Fruit fly (Drosophila melanogaster) whole organism, embryonic: ENCODE results near the gene CG11249.

Experiments used
- Antp ChIP-seq: fragments of 200-800 bp; sonication (Bioruptor generic); optimal IDR thresholded peaks from 3 replicates; lab custom pipeline; 2016; ENCODE audit warnings: missing biosample characterization, missing genetic modification characterization
- CG11247 ChIP-seq: fragments of 200-800 bp; sonication (Bioruptor generic); IDR thresholded peaks from 2 replicates; pipeline ENCODE4 v1.3.6; 2022; ENCODE audit warnings: missing biosample characterization, missing genetic modification characterization
- CG13287 ChIP-seq: fragments of 200-800 bp; sonication (Bioruptor generic); IDR thresholded peaks from 2 replicates; pipeline ENCODE4 v1.3.6; 2022; ENCODE audit warnings: missing biosample characterization, missing genetic modification characterization; ENCODE audit not compliant: partially characterized antibody
- CG14014 ChIP-seq: fragments of 200-800 bp; sonication (Bioruptor generic); IDR thresholded peaks from 2 replicates; pipeline ENCODE4 v1.3.6; 2022; ENCODE audit warnings: missing biosample characterization, missing genetic modification characterization
- CG14050 ChIP-seq: fragments of 200-800 bp; sonication (Bioruptor generic); IDR thresholded peaks from 3 replicates; pipeline ENCODE4 v1.3.6; 2022; ENCODE audit warnings: missing biosample characterization, missing genetic modification characterization
- CG14441 ChIP-seq: fragments of 200-800 bp; sonication (Bioruptor generic); IDR thresholded peaks from 2 replicates; pipeline ENCODE4 v1.3.6; 2022; ENCODE audit warnings: missing biosample characterization, missing genetic modification characterization
- CG14710 ChIP-seq: fragments of 200-800 bp; sonication (Bioruptor generic); optimal IDR thresholded peaks from 3 replicates; lab custom pipeline; 2019; ENCODE audit warnings: missing biosample characterization, mild to moderate bottlenecking, missing genetic modification characterization, moderate library complexity
- CG15011 ChIP-seq: fragments of 200-800 bp; sonication (Bioruptor generic); optimal IDR thresholded peaks from 3 replicates; lab custom pipeline; 2018; ENCODE audit warnings: missing biosample characterization, mild to moderate bottlenecking, missing genetic modification characterization
- CG15479 ChIP-seq: fragments of 200-800 bp; sonication (Bioruptor generic); optimal IDR thresholded peaks from 3 replicates; lab custom pipeline; 2019; ENCODE audit warnings: missing biosample characterization, mild to moderate bottlenecking, missing genetic modification characterization, moderate library complexity
- CG18011 ChIP-seq: fragments of 200-800 bp; sonication (Bioruptor generic); optimal IDR thresholded peaks from 2 replicates; lab custom pipeline; 2017; ENCODE audit warnings: missing biosample characterization, missing genetic modification characterization, mild to moderate bottlenecking, moderate library complexity, missing genotype
- CG18476 ChIP-seq: fragments of 200-800 bp; sonication (Bioruptor generic); optimal IDR thresholded peaks from 2 replicates; lab custom pipeline; 2016; ENCODE audit warnings: missing biosample characterization, mild to moderate bottlenecking, missing genetic modification characterization
- CG30020 ChIP-seq: fragments of 200-800 bp; optimal IDR thresholded peaks from 2 replicates; lab custom pipeline; 2019; ENCODE audit warnings: missing biosample characterization, mild to moderate bottlenecking, missing genetic modification characterization, moderate library complexity
- CG31441 ChIP-seq: fragments of 200-800 bp; sonication (Bioruptor generic); IDR thresholded peaks from 2 replicates; pipeline ENCODE4 v1.3.6; 2022; ENCODE audit warnings: missing biosample characterization, missing genetic modification characterization
- CG34376 ChIP-seq: fragments of 200-800 bp; sonication (Bioruptor generic); optimal IDR thresholded peaks from 2 replicates; lab custom pipeline; 2018; ENCODE audit warnings: missing biosample characterization, mild to moderate bottlenecking, missing genetic modification characterization
- CG34422 ChIP-seq: fragments of 200-800 bp; sonication (Bioruptor generic); IDR thresholded peaks from 3 replicates; pipeline ENCODE4 v1.3.6; 2022; ENCODE audit warnings: missing biosample characterization, missing genetic modification characterization
- CG42726 ChIP-seq: fragments of 200-800 bp; sonication (Bioruptor generic); IDR thresholded peaks from 2 replicates; pipeline ENCODE4 v1.3.6; 2022; ENCODE audit warnings: missing biosample characterization, missing genetic modification characterization; ENCODE audit not compliant: partially characterized antibody
- CG4730 ChIP-seq: fragments of 200-800 bp; sonication (Bioruptor generic); IDR thresholded peaks from 2 replicates; pipeline ENCODE4 v1.3.6; 2022; ENCODE audit warnings: missing biosample characterization, missing genetic modification characterization
- CG6791 ChIP-seq: fragments of 200-800 bp; sonication (Bioruptor generic); IDR thresholded peaks from 3 replicates; pipeline ENCODE4 v1.3.6; 2022; ENCODE audit warnings: missing biosample characterization, missing genetic modification characterization; ENCODE audit not compliant: partially characterized antibody
- CG7372 ChIP-seq: fragments of 200-800 bp; sonication (Bioruptor generic); IDR thresholded peaks from 2 replicates; pipeline ENCODE4 v1.3.6; 2022; ENCODE audit warnings: missing biosample characterization, missing genetic modification characterization
- CG9437 ChIP-seq: fragments of 200-800 bp; sonication (Bioruptor generic); optimal IDR thresholded peaks from 2 replicates; lab custom pipeline; 2018; ENCODE audit warnings: missing biosample characterization, mild to moderate bottlenecking, missing genetic modification characterization
- CG9797 ChIP-seq: fragments of 200-800 bp; sonication (Bioruptor generic); optimal IDR thresholded peaks from 3 replicates; lab custom pipeline; 2018; ENCODE audit warnings: missing biosample characterization, mild to moderate bottlenecking, missing genetic modification characterization
- Fer2 ChIP-seq: fragments of 200-800 bp; sonication (Bioruptor generic); optimal IDR thresholded peaks from 2 replicates; lab custom pipeline; 2018; ENCODE audit warnings: missing biosample characterization, mild to moderate bottlenecking, missing genetic modification characterization, moderate library complexity
- HmgZ ChIP-seq: fragments of 200-800 bp; sonication (Bioruptor generic); optimal IDR thresholded peaks from 2 replicates; lab custom pipeline; 2018; ENCODE audit warnings: missing biosample characterization, mild to moderate bottlenecking, missing genetic modification characterization
- Myb ChIP-seq: fragments of 200-800 bp; sonication (Bioruptor generic); optimal IDR thresholded peaks from 2 replicates; lab custom pipeline; 2016; ENCODE audit warnings: missing biosample characterization, missing genetic modification characterization
- NFAT ChIP-seq: fragments of 200-800 bp; sonication (Bioruptor generic); IDR thresholded peaks from 2 replicates; pipeline ENCODE4 v1.3.6; 2022; ENCODE audit warnings: missing biosample characterization, missing genetic modification characterization
- Scr ChIP-seq: fragments of 200-800 bp; sonication (Bioruptor generic); IDR thresholded peaks from 2 replicates; pipeline ENCODE4 v1.3.6; 2022; ENCODE audit warnings: missing biosample characterization, missing genetic modification characterization; ENCODE audit not compliant: partially characterized antibody
- Sry-β ChIP-seq: fragments of 200-800 bp; sonication (Bioruptor generic); optimal IDR thresholded peaks from 2 replicates; lab custom pipeline; 2018; ENCODE audit warnings: missing biosample characterization, mild to moderate bottlenecking, missing genetic modification characterization, moderate library complexity
- Vsx1 ChIP-seq: fragments of 200-800 bp; sonication (Bioruptor generic); optimal IDR thresholded peaks from 2 replicates; lab custom pipeline; 2017; ENCODE audit warnings: missing biosample characterization, mild to moderate bottlenecking, missing genetic modification characterization, missing genetic modification reagents
- abd-A ChIP-seq: fragments of 200-800 bp; sonication (Bioruptor generic); optimal IDR thresholded peaks from 3 replicates; lab custom pipeline; 2019; ENCODE audit warnings: missing biosample characterization, mild to moderate bottlenecking, missing genetic modification characterization, moderate library complexity
- amos ChIP-seq: fragments of 200-800 bp; sonication (Bioruptor generic); IDR thresholded peaks from 2 replicates; pipeline ENCODE4 v1.3.6; 2022; ENCODE audit warnings: missing biosample characterization, missing genetic modification characterization; ENCODE audit not compliant: partially characterized antibody
- bbx ChIP-seq: fragments of 200-800 bp; sonication (Bioruptor generic); IDR thresholded peaks from 2 replicates; pipeline ENCODE4 v1.3.6; 2022; ENCODE audit warnings: missing biosample characterization, missing genetic modification characterization; ENCODE audit not compliant: partially characterized antibody
- caup ChIP-seq: fragments of 200-800 bp; sonication (Bioruptor generic); optimal IDR thresholded peaks from 3 replicates; lab custom pipeline; 2017; ENCODE audit warnings: missing biosample characterization, mild to moderate bottlenecking, missing genetic modification characterization, moderate library complexity; ENCODE audit not compliant: severe bottlenecking
- corto ChIP-seq: fragments of 200-800 bp; sonication (Bioruptor generic); optimal IDR thresholded peaks from 2 replicates; lab custom pipeline; 2016; ENCODE audit warnings: missing biosample characterization, mild to moderate bottlenecking, missing genetic modification characterization, moderate library complexity
- ems ChIP-seq: fragments of 200-800 bp; sonication (Bioruptor generic); optimal IDR thresholded peaks from 3 replicates; lab custom pipeline; 2016; ENCODE audit warnings: missing biosample characterization, missing genetic modification characterization
- fd3F ChIP-seq: fragments of 200-800 bp; sonication (Bioruptor generic); optimal IDR thresholded peaks from 2 replicates; lab custom pipeline; 2018; ENCODE audit warnings: missing biosample characterization, mild to moderate bottlenecking, missing genetic modification characterization, moderate library complexity
- ftz-f1 ChIP-seq: fragments of 200-800 bp; sonication (Bioruptor generic); optimal IDR thresholded peaks from 2 replicates; lab custom pipeline; 2016; ENCODE audit warnings: missing biosample characterization, missing genetic modification characterization
- her ChIP-seq: fragments of 200-800 bp; sonication (Bioruptor generic); optimal IDR thresholded peaks from 2 replicates; lab custom pipeline; 2016; ENCODE audit warnings: missing biosample characterization, missing genetic modification characterization
- inv ChIP-seq: fragments of 200-800 bp; sonication (Bioruptor generic); IDR thresholded peaks from 2 replicates; pipeline ENCODE4 v1.3.6; 2022; ENCODE audit warnings: missing biosample characterization, missing genetic modification characterization; ENCODE audit not compliant: partially characterized antibody
- kni ChIP-seq: fragments of 200-800 bp; sonication (Bioruptor generic); optimal IDR thresholded peaks from 3 replicates; lab custom pipeline; 2017; ENCODE audit warnings: mild to moderate bottlenecking, missing biosample characterization, missing genetic modification reagents, missing genetic modification characterization
- lov ChIP-seq, 2 experiments: fragments of 200-800 bp in 1 of 2; fragments of >200 bp in 1 of 2; sonication (Bioruptor generic) in 1 of 2; IDR thresholded peaks in 1 of 2; optimal IDR thresholded peaks in 1 of 2; 2 replicates in 1 of 2; 3 replicates in 1 of 2; pipeline versions ENCODE4 v1.3.6 to Lab custom; 2017 to 2022; ENCODE audit warnings: missing biosample characterization in 1 of 2, missing genetic modification characterization in 1 of 2
- pho ChIP-seq: fragments of 200-800 bp; sonication (Bioruptor generic); optimal IDR thresholded peaks from 2 replicates; lab custom pipeline; 2016; ENCODE audit warnings: missing biosample characterization, missing genetic modification characterization
- tx ChIP-seq: fragments of 200-800 bp; sonication (Bioruptor generic); optimal IDR thresholded peaks from 2 replicates; lab custom pipeline; 2016; ENCODE audit warnings: missing biosample characterization, missing genetic modification characterization

CG11249 gene

dm6 chr3L:21640815-21641214 lies 31.1 kb upstream of the CG11249 start, which contains the start of gene Atox1 (continued):
- TF ChIP-seq her (GFP tag; lab: Kevin White, UChicago) (peak; percentile 30), CG9797 (GFP tag; lab: Kevin White, UChicago) (peak; percentile 83), CG15011 (GFP tag; lab: Kevin White, UChicago) (no peak), CG15479 (no peak), CG11247 (GFP tag; lab: Robert Waterston, UW) (peak; percentile 37; the same call in 1 of the 2 replicates), ftz-f1 (peak; percentile 69), Fer2 (tag; lab: Kevin White, UChicago) (peak; percentile 35), CG9437 (GFP tag; lab: Kevin White, UChicago) (no peak), ems (GFP tag; lab: Kevin White, UChicago) (no peak), CG6791 (0 out of 3 replicates have a peak, but pooled peaks have one; percentile 39), Vsx1 (GFP tag; lab: Kevin White, UChicago) (no peak), inv (GFP tag; lab: Robert Waterston, UW) (no peak), fd3F (GFP tag; lab: Kevin White, UChicago) (peak; percentile 16), CG7372 (no peak), CG14710 (tag; lab: Kevin White, UChicago) (peak; percentile 65), CG18011 (no peak), pho (GFP tag; lab: Kevin White, UChicago) (peak; percentile 67), CG4730 (GFP tag; lab: Robert Waterston, UW) (no peak), CG14050 (no peak), abd-A (no peak), CG14441 (no peak), Sry-β (GFP tag; lab: Kevin White, UChicago) (peak; percentile 38), tx (GFP tag; lab: Kevin White, UChicago) (no peak), CG42726 (GFP tag; lab: Robert Waterston, UW) (peak; percentile 43; the same call in 1 of the 2 replicates), HmgZ (peak; percentile 91), CG34376 (GFP tag; lab: Kevin White, UChicago) (peak; percentile 27), CG30020 (tag; lab: Kevin White, UChicago) (peak; percentile 11), lov (optimal IDR thresholded peaks at IDR 0.05; lab: Kevin White, UChicago) (no peak), lov (GFP tag; IDR thresholded peaks at IDR 0.05; lab: Robert Waterston, UW) (0 out of 3 replicates have a peak, but pooled peaks have one; percentile 25), Scr (GFP tag; lab: Robert Waterston, UW) (0 out of 2 replicates have a peak, but pooled peaks have one; percentile 16), CG34422 (GFP tag; lab: Robert Waterston, UW) (peak; percentile 62; the same call in 1 of the 3 replicates), CG14014 (GFP tag; lab: Robert Waterston, UW) (0 out of 2 replicates have a peak, but pooled peaks have one; percentile 23), Myb (GFP tag; lab: Kevin White, UChicago) (peak; percentile 44), Antp (GFP tag; lab: Kevin White, UChicago) (peak; percentile 19), kni (GFP tag; lab: Kevin White, UChicago) (peak; percentile 8), amos (peak; percentile 55), NFAT (GFP tag; lab: Robert Waterston, UW) (peak; percentile 41; the same call in 1 of the 2 replicates), CG18476 (no peak), CG31441 (GFP tag; lab: Robert Waterston, UW) (no peak), bbx (GFP tag; lab: Robert Waterston, UW) (no peak), caup (no peak), CG13287 (GFP tag; lab: Robert Waterston, UW) (peak; percentile 63), corto (no peak)
- TF ChIP-seq, all 482 proteins: peak for 180
